Fruit fly (Drosophila melanogaster) whole organism, wandering third instar larva: ENCODE data around the gene sunn.
A peak's percentile ranks its signal among the peaks of the same experiment; 100 is the strongest.

Source experiments
- Abd-B ChIP-seq: fragments of >200 bp; optimal IDR thresholded peaks from 2 replicates; lab custom pipeline; 2017; ENCODE audit warnings: missing biosample characterization, missing genetic modification characterization
- CG32264 ChIP-seq: fragments of 200-800 bp; sonication (Bioruptor generic); optimal IDR thresholded peaks from 2 replicates; lab custom pipeline; 2016; ENCODE audit warnings: missing biosample characterization, missing genetic modification characterization
- CG9705 ChIP-seq: fragments of 200-800 bp; sonication (Bioruptor generic); optimal IDR thresholded peaks from 2 replicates; lab custom pipeline; 2018; ENCODE audit warnings: missing biosample characterization, mild to moderate bottlenecking, missing genetic modification characterization
- CrebA ChIP-seq: fragments of 200-800 bp; sonication (Bioruptor generic); optimal IDR thresholded peaks from 2 replicates; lab custom pipeline; 2016; ENCODE audit warnings: missing biosample characterization, mild to moderate bottlenecking, missing genetic modification characterization, borderline replicate concordance
- Dif ChIP-seq: fragments of 200-275, 200-300 bp; sonication (Bioruptor generic); optimal IDR thresholded peaks from 2 replicates; lab custom pipeline; 2018; ENCODE audit warnings: missing biosample characterization, missing genetic modification characterization; ENCODE audit not compliant: partially characterized antibody
- GATAd ChIP-seq: sonication (Bioruptor generic); optimal IDR thresholded peaks from 2 replicates; lab custom pipeline; 2016; ENCODE audit warnings: missing biosample characterization, missing genetic modification characterization
- HLH106 ChIP-seq: fragments of 200-800 bp; optimal IDR thresholded peaks from 3 replicates; lab custom pipeline; 2019; ENCODE audit warnings: missing biosample characterization, mild to moderate bottlenecking, missing genetic modification characterization, moderate library complexity
- Hnf4 ChIP-seq: fragments of 200-800 bp; sonication (Bioruptor generic); optimal IDR thresholded peaks from 2 replicates; lab custom pipeline; 2016; ENCODE audit warnings: missing biosample characterization, mild to moderate bottlenecking, missing genetic modification characterization
- Hr78 ChIP-seq: fragments of >200 bp; optimal IDR thresholded peaks from 2 replicates; lab custom pipeline; 2017; ENCODE audit warnings: missing biosample characterization, missing genetic modification characterization
- Jra ChIP-seq: sonication (Bioruptor generic); optimal IDR thresholded peaks from 2 replicates; lab custom pipeline; 2016; ENCODE audit warnings: missing biosample characterization, missing genetic modification characterization
- Mio ChIP-seq: sonication (Bioruptor generic); optimal IDR thresholded peaks from 2 replicates; lab custom pipeline; 2016; ENCODE audit warnings: missing biosample characterization, missing genetic modification characterization
- Myc ChIP-seq: fragments of >200 bp; optimal IDR thresholded peaks from 2 replicates; lab custom pipeline; 2017
- N ChIP-seq: fragments of >200 bp; optimal IDR thresholded peaks from 2 replicates; lab custom pipeline; 2018; ENCODE audit warnings: missing biosample characterization, missing external identifiers, missing genetic modification characterization
- OdsH ChIP-seq: fragments of 200-800 bp; sonication (Bioruptor generic); optimal IDR thresholded peaks from 2 replicates; lab custom pipeline; 2016; ENCODE audit warnings: missing biosample characterization, mild to moderate bottlenecking, missing genetic modification characterization
- Rel ChIP-seq, 2 experiments: fragments of 200-800 bp; sonication (Bioruptor generic) in 1 of 2; optimal IDR thresholded peaks; 2 replicates in 1 of 2; 3 replicates in 1 of 2; lab custom pipeline; 2016 to 2019; ENCODE audit warnings: mild to moderate bottlenecking in 2 of 2, missing biosample characterization in 2 of 2, missing genetic modification characterization in 2 of 2, moderate library complexity in 1 of 2
- Sp1 ChIP-seq: fragments of 200-800 bp; sonication (Bioruptor generic); optimal IDR thresholded peaks from 3 replicates; lab custom pipeline; 2019; ENCODE audit warnings: missing biosample characterization, mild to moderate bottlenecking, missing genetic modification characterization, moderate library complexity
- Vsx2 ChIP-seq: fragments of 200-300, 225-300 bp; sonication (Bioruptor generic); optimal IDR thresholded peaks from 2 replicates; lab custom pipeline; 2018; ENCODE audit warnings: missing biosample characterization, missing genetic modification characterization; ENCODE audit not compliant: partially characterized antibody
- br ChIP-seq: fragments of 200-800 bp; sonication (Bioruptor generic); optimal IDR thresholded peaks from 2 replicates; lab custom pipeline; 2016; ENCODE audit warnings: missing biosample characterization, missing genetic modification characterization
- brk ChIP-seq: fragments of 200-800 bp; sonication (Bioruptor generic); optimal IDR thresholded peaks from 2 replicates; lab custom pipeline; 2016; ENCODE audit warnings: missing biosample characterization, mild to moderate bottlenecking, missing genetic modification characterization
- dmrt93B ChIP-seq: fragments of 200-800 bp; sonication (Bioruptor generic); optimal IDR thresholded peaks from 2 replicates; lab custom pipeline; 2018; ENCODE audit warnings: missing biosample characterization, mild to moderate bottlenecking, missing genetic modification characterization
- dsf ChIP-seq: sonication (Bioruptor generic); optimal IDR thresholded peaks from 2 replicates; lab custom pipeline; 2016; ENCODE audit warnings: missing biosample characterization, missing genetic modification characterization, borderline replicate concordance
- foxo ChIP-seq, 2 experiments: fragments of 200-800 bp; sonication (Bioruptor generic); optimal IDR thresholded peaks; 2 replicates in 1 of 2; 3 replicates in 1 of 2; lab custom pipeline; 2016 to 2017; ENCODE audit warnings: missing biosample characterization in 2 of 2, missing genetic modification characterization in 2 of 2
- fru ChIP-seq: fragments of 200-800 bp; sonication (Bioruptor generic); optimal IDR thresholded peaks from 3 replicates; lab custom pipeline; 2016; ENCODE audit warnings: missing biosample characterization, mild to moderate bottlenecking, missing genetic modification characterization
- h ChIP-seq: fragments of 200-800 bp; sonication (Bioruptor generic); optimal IDR thresholded peaks from 3 replicates; lab custom pipeline; 2016; ENCODE audit warnings: missing biosample characterization, mild to moderate bottlenecking, missing genetic modification characterization
- lola ChIP-seq: fragments of >200 bp; optimal IDR thresholded peaks from 2 replicates; lab custom pipeline; 2017; ENCODE audit warnings: missing biosample characterization, missing genetic modification characterization
- pan ChIP-seq: fragments of >200 bp; optimal IDR thresholded peaks from 2 replicates; lab custom pipeline; 2017
- psq ChIP-seq: fragments of 200-800 bp; sonication (Bioruptor generic); optimal IDR thresholded peaks from 3 replicates; lab custom pipeline; 2017; ENCODE audit warnings: missing biosample characterization, mild to moderate bottlenecking, missing genetic modification characterization, moderate library complexity
- sv ChIP-seq: fragments of 200-800 bp; sonication (Bioruptor generic); optimal IDR thresholded peaks from 3 replicates; lab custom pipeline; 2016; ENCODE audit warnings: missing biosample characterization, missing genetic modification characterization
- tai ChIP-seq: sonication (Bioruptor generic); optimal IDR thresholded peaks from 2 replicates; lab custom pipeline; 2016; ENCODE audit warnings: missing biosample characterization, missing genetic modification characterization
- usp ChIP-seq: fragments of >200 bp; optimal IDR thresholded peaks from 2 replicates; lab custom pipeline; 2017; ENCODE audit warnings: missing biosample characterization, missing genetic modification characterization

The sunn gene

DNA sequence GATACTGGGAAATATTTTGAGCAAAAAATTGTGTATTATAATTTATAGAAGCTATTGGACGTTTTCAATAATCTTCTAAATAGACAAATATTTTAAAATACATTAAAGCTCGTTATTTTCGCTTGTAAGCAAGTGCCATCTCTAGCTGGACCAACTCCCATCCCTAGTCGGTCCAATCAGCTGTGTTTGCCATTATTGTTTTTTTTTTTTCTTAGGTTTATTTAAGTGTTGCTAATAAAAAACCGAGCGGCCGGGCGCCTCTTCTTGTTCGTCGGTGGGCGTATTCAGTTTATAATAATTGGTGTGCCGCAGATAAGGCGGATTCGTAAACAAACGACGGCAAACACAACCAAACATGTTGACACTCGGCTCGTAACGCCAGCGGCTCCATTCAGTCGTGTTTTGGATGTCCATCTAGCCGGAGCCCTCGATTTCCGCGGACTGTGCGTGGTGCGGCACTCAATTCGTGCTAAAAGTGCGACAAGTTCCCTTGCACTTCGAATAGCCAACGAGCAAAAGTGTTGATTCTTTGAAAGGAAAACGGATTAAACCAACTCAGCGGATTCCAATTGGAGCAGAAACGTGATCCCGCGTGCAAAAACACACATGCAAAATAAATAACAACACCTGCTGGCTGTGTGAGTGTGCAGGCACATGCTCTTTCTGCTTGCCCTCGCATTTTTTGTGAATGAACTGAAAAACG lies 44.2 kb upstream of the sunn start, which contains the start of gene Sugb (continued):
- TF ChIP-seq Mio (GFP tag; lab: Kevin White, UChicago) (no peak), fru (GFP tag; lab: Kevin White, UChicago) (peak; percentile 71), foxo (GFP tag; optimal IDR thresholded peaks at IDR 0.05; lab: Kevin White, UChicago) (peak; percentile 69 to 81)

DNA sequence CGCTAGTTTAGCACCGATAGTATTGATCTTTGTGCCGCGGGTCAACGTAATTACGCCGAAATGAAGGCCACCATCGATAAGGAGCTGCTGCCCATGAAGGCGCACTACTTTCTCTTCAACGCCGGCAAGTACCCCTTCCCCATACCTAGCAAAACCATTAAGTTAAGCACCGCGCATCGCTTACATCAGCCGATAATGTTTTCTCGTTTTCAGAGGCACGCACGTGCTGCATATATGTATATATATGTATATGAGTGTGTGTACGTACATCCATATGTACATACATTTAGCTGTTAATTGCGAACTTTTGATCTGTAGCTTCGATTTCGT lies 43.7 kb upstream of the sunn start:
- no peak for TF ChIP-seq Sp1 (GFP tag; lab: Kevin White, UChicago)
- no peak for TF ChIP-seq lola (GFP tag; lab: Kevin White, UChicago)
- no peak for TF ChIP-seq HLH106 (tag; lab: Kevin White, UChicago)
- TF ChIP-seq Jra (GFP tag; lab: Kevin White, UChicago) = no peak
- no peak for TF ChIP-seq dmrt93B (GFP tag; lab: Kevin White, UChicago)
- TF ChIP-seq Hr78 (GFP tag; lab: Kevin White, UChicago) = no peak
- no peak for TF ChIP-seq Myc (lab: Kevin White, UChicago)
- TF ChIP-seq N (GFP tag; lab: Kevin White, UChicago) = no peak
- no peak for TF ChIP-seq OdsH (GFP tag; lab: Kevin White, UChicago)
- no peak for TF ChIP-seq br
- TF ChIP-seq Rel (GFP tag; optimal IDR thresholded peaks at IDR 0.05; lab: Kevin White, UChicago) = no peak
- no peak for TF ChIP-seq Rel (tag; optimal IDR thresholded peaks at IDR 0.05; lab: Kevin White, UChicago)
- TF ChIP-seq Mio (GFP tag; lab: Kevin White, UChicago) = no peak
- TF ChIP-seq CrebA (GFP tag; lab: Kevin White, UChicago) = no peak
- no peak for TF ChIP-seq Vsx2 (GFP tag; lab: Kevin White, UChicago)
- TF ChIP-seq, all 38 proteins: peak for 0

DNA sequence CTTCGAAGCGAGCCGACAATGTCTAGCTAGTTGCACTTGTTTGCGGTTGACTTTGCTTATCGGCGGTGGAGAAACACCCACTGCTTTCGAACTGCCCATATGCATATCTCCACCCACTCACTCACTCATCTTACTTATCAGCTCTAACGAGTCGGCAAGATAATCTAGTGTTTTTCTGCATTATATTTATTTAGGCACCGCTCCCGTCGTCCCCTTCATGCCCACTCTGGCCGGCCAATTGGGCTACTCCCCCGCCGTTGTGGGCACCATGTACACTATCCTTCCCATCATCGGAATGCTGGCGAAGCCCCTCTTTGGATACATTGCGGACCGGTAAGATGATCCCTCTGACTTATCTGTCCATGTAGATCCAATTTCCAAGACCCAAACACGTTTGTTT lies 42.3 kb upstream of the sunn start:
- TF ChIP-seq brk = no peak
- no peak for TF ChIP-seq usp (GFP tag; lab: Kevin White, UChicago)
- no peak for TF ChIP-seq Hr78 (GFP tag; lab: Kevin White, UChicago)
- no peak for TF ChIP-seq sv
- no peak for TF ChIP-seq dmrt93B (GFP tag; lab: Kevin White, UChicago)
- no peak for TF ChIP-seq CG32264
- TF ChIP-seq h (GFP tag; lab: Kevin White, UChicago) = no peak
- no peak for TF ChIP-seq HLH106 (tag; lab: Kevin White, UChicago)
- no peak for TF ChIP-seq dsf
- TF ChIP-seq Jra (GFP tag; lab: Kevin White, UChicago) = no peak
- TF ChIP-seq Rel (GFP tag; optimal IDR thresholded peaks at IDR 0.05; lab: Kevin White, UChicago) = no peak
- no peak for TF ChIP-seq Rel (tag; optimal IDR thresholded peaks at IDR 0.05; lab: Kevin White, UChicago)
- TF ChIP-seq Dif = no peak
- TF ChIP-seq Myc (lab: Kevin White, UChicago) = no peak
- TF ChIP-seq CrebA (GFP tag; lab: Kevin White, UChicago) = no peak
- no peak for TF ChIP-seq Abd-B (GFP tag; lab: Kevin White, UChicago)
- TF ChIP-seq N (GFP tag; lab: Kevin White, UChicago) = no peak
- TF ChIP-seq psq (GFP tag; lab: Kevin White, UChicago) = no peak
- TF ChIP-seq CG9705 (GFP tag; lab: Kevin White, UChicago) = no peak
- no peak for TF ChIP-seq pan

DNA sequence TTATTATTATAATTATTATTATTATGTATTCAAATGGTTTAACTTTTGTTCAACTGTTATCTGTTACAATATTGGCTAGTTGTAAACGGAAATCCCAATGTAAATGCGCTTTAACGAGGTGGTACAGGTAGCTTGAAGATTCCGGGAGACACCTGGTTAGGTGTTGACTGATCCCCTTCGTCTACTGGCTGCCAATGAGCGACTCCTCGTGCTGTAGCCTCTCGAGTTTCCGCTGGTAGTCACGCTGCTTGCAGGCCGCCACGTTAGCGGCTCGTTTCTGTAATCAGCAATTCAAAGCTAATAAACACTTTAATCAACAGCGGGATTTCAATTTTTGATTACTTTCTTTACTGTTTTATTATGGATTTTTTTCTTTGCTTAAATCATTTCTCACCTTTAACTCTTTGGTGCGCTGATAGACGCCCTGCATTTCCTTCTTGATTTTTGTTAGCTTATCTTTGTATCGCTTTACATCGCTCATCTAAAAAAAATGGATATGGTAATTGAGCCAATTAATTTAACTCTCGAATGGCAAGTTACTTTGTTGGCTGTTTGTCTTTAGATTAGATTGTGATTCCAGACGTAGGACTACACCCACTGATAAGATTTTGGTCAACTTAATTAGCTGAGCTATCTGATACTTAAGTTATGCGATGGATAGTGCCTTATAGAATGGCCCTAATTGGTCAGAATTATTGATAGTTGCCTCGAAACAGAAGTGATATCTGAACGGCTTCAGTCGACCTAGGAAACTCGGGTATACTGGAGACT lies 38.1 kb upstream of the sunn start:
- peak; percentile 81 for TF ChIP-seq Vsx2 (GFP tag; lab: Kevin White, UChicago)
- TF ChIP-seq Sp1 (GFP tag; lab: Kevin White, UChicago) = peak; percentile 31
- TF ChIP-seq Rel (GFP tag; optimal IDR thresholded peaks at IDR 0.05; lab: Kevin White, UChicago) = no peak
- TF ChIP-seq Rel (tag; optimal IDR thresholded peaks at IDR 0.05; lab: Kevin White, UChicago) = peak; percentile 6
- TF ChIP-seq Jra (GFP tag; lab: Kevin White, UChicago) = no peak
- no peak for TF ChIP-seq h (GFP tag; lab: Kevin White, UChicago)

DNA sequence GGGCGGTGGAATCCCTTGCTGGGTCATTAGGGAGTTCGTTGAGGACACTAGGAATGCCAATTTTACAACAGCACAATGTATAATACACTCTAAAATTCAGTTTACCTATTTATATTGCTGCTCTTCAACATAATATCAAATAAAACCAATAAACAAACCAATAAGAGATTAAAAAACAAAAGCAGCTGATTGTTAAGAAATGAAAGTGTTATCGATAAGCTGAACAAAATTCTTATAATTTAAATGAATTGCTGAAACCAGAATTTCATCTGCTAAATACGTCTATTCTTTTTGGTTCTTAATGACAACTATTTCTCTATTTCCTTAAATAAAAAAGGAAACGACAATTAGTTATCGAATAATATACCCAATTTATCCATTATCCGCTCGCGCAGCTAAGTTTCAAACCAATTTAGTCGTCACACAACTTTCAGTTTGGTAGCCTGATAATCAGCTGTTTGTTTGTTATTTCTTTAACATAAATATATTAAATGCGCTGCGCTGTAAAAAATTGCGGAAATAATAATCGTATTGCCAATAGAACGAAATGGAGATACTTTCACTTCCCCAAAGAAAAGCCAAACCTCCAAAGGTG lies 36.8 kb upstream of the sunn start, which contains the start of the genes Pldn and CG14135:
TSS of gene Pldn (minus strand) at position 197 of the 595 bp plus-strand sequence.
TSS of gene CG14135 (plus strand) at position 369 of the 595 bp plus-strand sequence.
- TF ChIP-seq Hnf4 (GFP tag; lab: Kevin White, UChicago) (peak; percentile 3), OdsH (GFP tag; lab: Kevin White, UChicago) (no peak), GATAd (GFP tag; lab: Kevin White, UChicago) (no peak), tai (GFP tag; lab: Kevin White, UChicago) (peak; percentile 58), Myc (lab: Kevin White, UChicago) (peak; percentile 43), brk (peak; percentile 10)
- TF ChIP-seq, all 38 proteins: peak for 4
